Worm (Caenorhabditis elegans): ENCODE results near the gene sri-57.
"Not testable (repeated sequence)": the region's sequence is repeated elsewhere in the genome, so short reads cannot be mapped to it uniquely, and the experiment has no call there.

ce11 chrII:2688616-2689015 lies 16.4 kb upstream of the sri-57 start, which contains the start of gene nspf-2:
- TF ChIP-seq unc-62 (GFP tag; optimal IDR thresholded peaks at IDR 0.05 in 1 of 2); unc-62 (tag; optimal IDR thresholded peaks at IDR 0.05); nhr-111 (GFP tag; optimal IDR thresholded peaks at IDR 0.05); zfp-2 (tag; optimal IDR thresholded peaks at IDR 0.05); fkh-10 (GFP tag; optimal IDR thresholded peaks at IDR 0.05); egl-27 (tag; optimal IDR thresholded peaks at IDR 0.05); dve-1 (tag; optimal IDR thresholded peaks at IDR 0.05; ENCODE audit: insufficient read depth); spr-3 (GFP tag; optimal IDR thresholded peaks at IDR 0.05); ces-1 (GFP tag; optimal IDR thresholded peaks at IDR 0.05); ctbp-1 (GFP tag; IDR thresholded peaks at IDR 0.05): not testable (repeated sequence)
